Fruit fly (Drosophila melanogaster) whole organism, embryonic: ENCODE measurements around the gene SdicC.
A peak's percentile ranks its signal among the peaks of the same experiment; 100 is the strongest.

ENCODE experiments used
- Bgb ChIP-seq: fragments of 200-800 bp; sonication (Bioruptor generic); IDR thresholded peaks from 2 replicates; pipeline ENCODE4 v1.3.6; 2022; ENCODE audit warnings: missing biosample characterization, missing genetic modification characterization; ENCODE audit not compliant: partially characterized antibody
- CG10267 ChIP-seq: fragments of 200-800 bp; sonication (Bioruptor generic); optimal IDR thresholded peaks from 2 replicates; lab custom pipeline; 2018; ENCODE audit warnings: missing biosample characterization, mild to moderate bottlenecking, missing genetic modification characterization, moderate library complexity
- CG10274 ChIP-seq: fragments of 200-800 bp; sonication (Bioruptor generic); optimal IDR thresholded peaks from 3 replicates; lab custom pipeline; 2017; ENCODE audit warnings: missing biosample characterization, mild to moderate bottlenecking, missing genetic modification characterization
- CG10959 ChIP-seq: fragments of 200-800 bp; sonication (Bioruptor generic); IDR thresholded peaks from 2 replicates; pipeline ENCODE4 v1.3.6; 2022; ENCODE audit warnings: missing biosample characterization, missing genetic modification characterization
- CG11247 ChIP-seq: fragments of 200-800 bp; sonication (Bioruptor generic); IDR thresholded peaks from 2 replicates; pipeline ENCODE4 v1.3.6; 2022; ENCODE audit warnings: missing biosample characterization, missing genetic modification characterization
- CG13123 ChIP-seq: fragments of 200-800 bp; sonication (Bioruptor generic); optimal IDR thresholded peaks from 2 replicates; lab custom pipeline; 2016; ENCODE audit warnings: missing biosample characterization, missing genetic modification characterization
- CG14441 ChIP-seq: fragments of 200-800 bp; sonication (Bioruptor generic); IDR thresholded peaks from 2 replicates; pipeline ENCODE4 v1.3.6; 2022; ENCODE audit warnings: missing biosample characterization, missing genetic modification characterization
- CG15073 ChIP-seq: fragments of 200-800 bp; sonication (Bioruptor generic); optimal IDR thresholded peaks from 2 replicates; lab custom pipeline; 2016; ENCODE audit warnings: missing biosample characterization, missing genetic modification characterization
- CG1529 ChIP-seq: fragments of 200-800 bp; sonication (Bioruptor generic); optimal IDR thresholded peaks from 3 replicates; lab custom pipeline; 2018; ENCODE audit warnings: missing biosample characterization, missing genetic modification characterization
- CG15514 ChIP-seq: fragments of 200-800 bp; sonication (Bioruptor generic); optimal IDR thresholded peaks from 3 replicates; lab custom pipeline; 2017; ENCODE audit warnings: missing biosample characterization, missing genetic modification characterization, mild to moderate bottlenecking, moderate library complexity, missing genetic modification reagents
- CG17385 ChIP-seq: fragments of 200-800 bp; sonication (Bioruptor generic); optimal IDR thresholded peaks from 3 replicates; lab custom pipeline; 2018; ENCODE audit warnings: missing biosample characterization, mild to moderate bottlenecking, missing genetic modification characterization
- CG18011 ChIP-seq: fragments of 200-800 bp; sonication (Bioruptor generic); optimal IDR thresholded peaks from 2 replicates; lab custom pipeline; 2017; ENCODE audit warnings: missing biosample characterization, missing genetic modification characterization, mild to moderate bottlenecking, moderate library complexity, missing genotype
- CG18599 ChIP-seq: fragments of 200-800 bp; sonication (Bioruptor generic); optimal IDR thresholded peaks from 3 replicates; lab custom pipeline; 2017; ENCODE audit warnings: missing biosample characterization, missing genetic modification characterization, mild to moderate bottlenecking, moderate library complexity, missing genetic modification reagents
- CG2120 ChIP-seq: fragments of 200-800 bp; sonication (Bioruptor generic); optimal IDR thresholded peaks from 3 replicates; lab custom pipeline; 2016; ENCODE audit warnings: missing biosample characterization, missing genetic modification characterization
- CG4282 ChIP-seq: fragments of 200-800 bp; sonication (Bioruptor generic); optimal IDR thresholded peaks from 2 replicates; lab custom pipeline; 2016; ENCODE audit warnings: missing biosample characterization, missing genetic modification characterization
- CG4617 ChIP-seq: fragments of 200-800 bp; sonication (Bioruptor generic); optimal IDR thresholded peaks from 3 replicates; lab custom pipeline; 2016; ENCODE audit warnings: missing biosample characterization, missing genetic modification characterization, borderline replicate concordance
- CG6654 ChIP-seq: fragments of 200-800 bp; sonication (Bioruptor generic); optimal IDR thresholded peaks from 2 replicates; lab custom pipeline; 2017; ENCODE audit warnings: missing biosample characterization, mild to moderate bottlenecking, missing genetic modification characterization
- CG7963 ChIP-seq: fragments of 200-800 bp; sonication (Bioruptor generic); IDR thresholded peaks from 3 replicates; pipeline ENCODE4 v1.3.6; 2022; ENCODE audit warnings: missing biosample characterization, missing genetic modification characterization; ENCODE audit not compliant: partially characterized antibody
- CG9817 ChIP-seq: fragments of 200-800 bp; sonication (Bioruptor generic); optimal IDR thresholded peaks from 2 replicates; lab custom pipeline; 2018; ENCODE audit warnings: missing biosample characterization, mild to moderate bottlenecking, missing genetic modification characterization, moderate library complexity
- Camta ChIP-seq: fragments of 200-800 bp; sonication (Bioruptor generic); optimal IDR thresholded peaks from 2 replicates; lab custom pipeline; 2016; ENCODE audit warnings: missing biosample characterization, missing genetic modification characterization
- Dp ChIP-seq: fragments of 200-800 bp; sonication (Bioruptor generic); optimal IDR thresholded peaks from 2 replicates; lab custom pipeline; 2018; ENCODE audit warnings: missing biosample characterization, mild to moderate bottlenecking, missing genetic modification characterization, moderate library complexity
- Elba2 ChIP-seq: fragments of 200-800 bp; sonication (Bioruptor generic); optimal IDR thresholded peaks from 3 replicates; lab custom pipeline; 2016; ENCODE audit warnings: missing biosample characterization, missing genetic modification characterization
- Gsc ChIP-seq: fragments of 200-800 bp; sonication (Bioruptor generic); IDR thresholded peaks from 2 replicates; pipeline ENCODE4 v1.3.6; 2022; ENCODE audit warnings: missing biosample characterization, missing genetic modification characterization
- HLHmδ ChIP-seq: fragments of 200-800 bp; sonication (Bioruptor generic); optimal IDR thresholded peaks from 2 replicates; lab custom pipeline; 2018; ENCODE audit warnings: missing biosample characterization, mild to moderate bottlenecking, missing genetic modification characterization, moderate library complexity
- HmgD ChIP-seq: fragments of 200-800 bp; sonication (Bioruptor generic); optimal IDR thresholded peaks from 3 replicates; lab custom pipeline; 2016; ENCODE audit warnings: missing biosample characterization, missing genetic modification characterization
- Hmr ChIP-seq: fragments of 200-800 bp; sonication (Bioruptor generic); optimal IDR thresholded peaks from 3 replicates; lab custom pipeline; 2017; ENCODE audit warnings: mild to moderate bottlenecking, missing biosample characterization, missing genetic modification reagents, missing genetic modification characterization
- Hmx ChIP-seq: fragments of 200-800 bp; sonication (Bioruptor generic); optimal IDR thresholded peaks from 2 replicates; lab custom pipeline; 2016; ENCODE audit warnings: missing biosample characterization, missing genetic modification characterization
- Jarid2 ChIP-seq: fragments of 200-800 bp; sonication (Bioruptor generic); optimal IDR thresholded peaks from 3 replicates; lab custom pipeline; 2017; ENCODE audit warnings: mild to moderate bottlenecking, missing biosample characterization, missing genetic modification reagents, missing genetic modification characterization
- Kr ChIP-seq: fragments of 200-800 bp; sonication (Bioruptor generic); optimal IDR thresholded peaks from 2 replicates; lab custom pipeline; 2017; ENCODE audit warnings: missing biosample characterization, mild to moderate bottlenecking, missing genetic modification characterization
- MBD-R2 ChIP-seq: fragments of 200-800 bp; sonication (Bioruptor generic); IDR thresholded peaks from 2 replicates; pipeline ENCODE4 v1.3.6; 2022; ENCODE audit warnings: missing biosample characterization, missing genetic modification characterization
- MTF-1 ChIP-seq: fragments of 200-800 bp; sonication (Bioruptor generic); optimal IDR thresholded peaks from 2 replicates; lab custom pipeline; 2018; ENCODE audit warnings: missing biosample characterization, mild to moderate bottlenecking, missing genetic modification characterization, borderline replicate concordance
- Oli ChIP-seq: fragments of 200-800 bp; sonication (Bioruptor generic); optimal IDR thresholded peaks from 2 replicates; lab custom pipeline; 2018; ENCODE audit warnings: missing biosample characterization, mild to moderate bottlenecking, missing genetic modification characterization, moderate library complexity
- Side ChIP-seq: fragments of 200-800 bp; sonication (Bioruptor generic); optimal IDR thresholded peaks from 2 replicates; lab custom pipeline; 2016; ENCODE audit warnings: missing biosample characterization, missing genetic modification characterization
- Trl ChIP-seq, 3 experiments: fragments of >200 bp in 2 of 3; fragments of 200-800 bp in 1 of 3; sonication (Bioruptor generic) in 1 of 3; optimal IDR thresholded peaks; 2 replicates in 1 of 3; 3 replicates in 2 of 3; lab custom pipeline; 2016 to 2017; ENCODE audit warnings: missing biosample characterization in 1 of 3, missing genetic modification characterization in 1 of 3
- ara ChIP-seq: fragments of 200-800 bp; sonication (Bioruptor generic); IDR thresholded peaks from 2 replicates; pipeline ENCODE4 v1.3.6; 2022; ENCODE audit warnings: missing biosample characterization, missing genetic modification characterization
- btn ChIP-seq: fragments of 200-800 bp; sonication (Bioruptor generic); optimal IDR thresholded peaks from 2 replicates; lab custom pipeline; 2016; ENCODE audit warnings: missing biosample characterization, missing genetic modification characterization
- dmrt99B ChIP-seq: fragments of 200-800 bp; sonication (Bioruptor generic); optimal IDR thresholded peaks from 2 replicates; lab custom pipeline; 2018; ENCODE audit warnings: missing biosample characterization, mild to moderate bottlenecking, missing genetic modification characterization, moderate library complexity
- dysf ChIP-seq: fragments of 200-800 bp; sonication (Bioruptor generic); IDR thresholded peaks from 3 replicates; pipeline ENCODE4 v1.3.6; 2022; ENCODE audit warnings: missing biosample characterization, missing genetic modification characterization
- fd102C ChIP-seq: fragments of 200-800 bp; sonication (Bioruptor generic); optimal IDR thresholded peaks from 2 replicates; lab custom pipeline; 2018; ENCODE audit warnings: missing biosample characterization, mild to moderate bottlenecking, missing genetic modification characterization, moderate library complexity
- gro ChIP-seq: fragments of 200-800 bp; sonication (Bioruptor generic); optimal IDR thresholded peaks from 2 replicates; lab custom pipeline; 2016; ENCODE audit warnings: missing biosample characterization, missing genetic modification characterization
- mirr ChIP-seq: fragments of 200-800 bp; sonication (Bioruptor generic); optimal IDR thresholded peaks from 3 replicates; lab custom pipeline; 2018; ENCODE audit warnings: missing biosample characterization, mild to moderate bottlenecking, missing genetic modification characterization
- schlank ChIP-seq: fragments of 200-800 bp; sonication (Bioruptor generic); optimal IDR thresholded peaks from 2 replicates; lab custom pipeline; 2018; ENCODE audit warnings: missing biosample characterization, mild to moderate bottlenecking, missing genetic modification characterization
- sd ChIP-seq: fragments of 200-800 bp; sonication (Bioruptor generic); optimal IDR thresholded peaks from 3 replicates; lab custom pipeline; 2018; ENCODE audit warnings: missing biosample characterization, mild to moderate bottlenecking, missing genetic modification characterization, moderate library complexity
- seq ChIP-seq: fragments of 200-800 bp; sonication (Bioruptor generic); IDR thresholded peaks from 2 replicates; pipeline ENCODE4 v1.3.6; 2022; ENCODE audit warnings: missing biosample characterization, missing genetic modification characterization
- shn ChIP-seq: fragments of 200-800 bp; sonication (Bioruptor generic); optimal IDR thresholded peaks from 3 replicates; lab custom pipeline; 2016; ENCODE audit warnings: missing biosample characterization, missing genetic modification characterization
- slbo ChIP-seq: fragments of 200-800 bp; sonication (Bioruptor generic); IDR thresholded peaks from 2 replicates; pipeline ENCODE4 v1.3.6; 2022; ENCODE audit warnings: missing biosample characterization, missing genetic modification characterization
- sob ChIP-seq: fragments of 200-800 bp; sonication (Bioruptor generic); IDR thresholded peaks from 2 replicates; pipeline ENCODE4 v1.3.6; 2022; ENCODE audit warnings: missing biosample characterization, missing genetic modification characterization
- tup ChIP-seq: fragments of 200-800 bp; sonication (Bioruptor generic); optimal IDR thresholded peaks from 2 replicates; lab custom pipeline; 2016; ENCODE audit warnings: missing biosample characterization, mild to moderate bottlenecking, missing genetic modification characterization, moderate library complexity
- zf30C ChIP-seq: fragments of 200-800 bp; sonication (Bioruptor generic); optimal IDR thresholded peaks from 3 replicates; lab custom pipeline; 2018; ENCODE audit warnings: missing biosample characterization, mild to moderate bottlenecking, missing genetic modification characterization

Gene SdicC

dm6 chrX:20235794-20236513 lies 18.9 kb upstream of the SdicC start, which contains the start of gene sw (continued):
- peak; percentile 85 for TF ChIP-seq slbo (GFP tag; lab: Robert Waterston, UW)
- peak; percentile 87 for TF ChIP-seq Bgb (GFP tag; lab: Robert Waterston, UW)
- peak; percentile 55 for TF ChIP-seq Hmr (GFP tag; lab: Kevin White, UChicago)
- TF ChIP-seq Oli (tag; lab: Kevin White, UChicago): peak; percentile 27
- TF ChIP-seq CG10267 (tag; lab: Kevin White, UChicago): peak; percentile 42
- peak; percentile 53 for TF ChIP-seq CG15514 (GFP tag; lab: Kevin White, UChicago)
- TF ChIP-seq sd (tag; lab: Kevin White, UChicago): no peak
- TF ChIP-seq CG17385: peak; percentile 30
- TF ChIP-seq CG9817: peak; percentile 78
- TF ChIP-seq Side: no peak
- TF ChIP-seq CG14441 (GFP tag; lab: Robert Waterston, UW): peak; percentile 74
- TF ChIP-seq CG4282 (GFP tag; lab: Kevin White, UChicago): no peak
- TF ChIP-seq ara (GFP tag; lab: Robert Waterston, UW): peak; percentile 54
- peak; percentile 85 for TF ChIP-seq CG4617 (GFP tag; lab: Kevin White, UChicago)
- no peak for TF ChIP-seq Camta (GFP tag; lab: Kevin White, UChicago)
- TF ChIP-seq CG15073 (GFP tag; lab: Kevin White, UChicago): no peak
- peak; percentile 45 for TF ChIP-seq CG11247 (GFP tag; lab: Robert Waterston, UW)
- no peak for TF ChIP-seq Hmx
- TF ChIP-seq CG13123 (GFP tag; lab: Kevin White, UChicago): no peak
- TF ChIP-seq CG6654 (GFP tag; lab: Kevin White, UChicago): no peak
- TF ChIP-seq tup: no peak
- TF ChIP-seq dysf (GFP tag; lab: Robert Waterston, UW): peak; percentile 83
- no peak for TF ChIP-seq Kr (GFP tag; lab: Kevin White, UChicago)
- TF ChIP-seq CG10274: no peak
- peak; percentile 23 for TF ChIP-seq gro (GFP tag; lab: Kevin White, UChicago)
- TF ChIP-seq MTF-1 (GFP tag; lab: Kevin White, UChicago): no peak
- peak; percentile 2 for TF ChIP-seq schlank
- peak; percentile 82 for TF ChIP-seq zf30C (GFP tag; lab: Kevin White, UChicago)
- TF ChIP-seq mirr: peak; percentile 45
- TF ChIP-seq seq (GFP tag; lab: Robert Waterston, UW): no peak
- TF ChIP-seq sob (GFP tag; lab: Robert Waterston, UW): peak; percentile 79
- no peak for TF ChIP-seq HmgD (GFP tag; lab: Kevin White, UChicago)
- peak; percentile 3 for TF ChIP-seq Dp (GFP tag; lab: Kevin White, UChicago)
- TF ChIP-seq fd102C (GFP tag; lab: Kevin White, UChicago): no peak
- TF ChIP-seq Trl (optimal IDR thresholded peaks at IDR 0.05; lab: Kevin White, UChicago): no peak
- peak; percentile 26 for TF ChIP-seq Trl (GFP tag; optimal IDR thresholded peaks at IDR 0.05; lab: Kevin White, UChicago)
- no peak for TF ChIP-seq CG10959 (GFP tag; lab: Robert Waterston, UW)
- peak; percentile 80 for TF ChIP-seq CG7963 (GFP tag; lab: Robert Waterston, UW)
- peak; percentile 28 for TF ChIP-seq CG18011 (GFP tag; lab: Kevin White, UChicago)
- peak; percentile 53 for TF ChIP-seq dmrt99B
- peak; percentile 77 for TF ChIP-seq CG2120 (GFP tag; lab: Kevin White, UChicago)
- peak; percentile 65 for TF ChIP-seq shn (GFP tag; lab: Kevin White, UChicago)
- no peak for TF ChIP-seq CG1529 (GFP tag; lab: Kevin White, UChicago)
- TF ChIP-seq CG18599 (GFP tag; lab: Kevin White, UChicago): peak; percentile 53
- TF ChIP-seq Gsc (GFP tag; lab: Robert Waterston, UW): no peak
- TF ChIP-seq MBD-R2 (GFP tag; lab: Robert Waterston, UW): peak; percentile 87
- no peak for TF ChIP-seq HLHmδ (GFP tag; lab: Kevin White, UChicago)
- TF ChIP-seq btn (GFP tag; lab: Kevin White, UChicago): no peak
- TF ChIP-seq Jarid2: peak; percentile 25
- TF ChIP-seq Elba2 (GFP tag; lab: Kevin White, UChicago): no peak
